Worm (Caenorhabditis elegans): ENCODE data around the gene gtf-2E1.

DNA sequence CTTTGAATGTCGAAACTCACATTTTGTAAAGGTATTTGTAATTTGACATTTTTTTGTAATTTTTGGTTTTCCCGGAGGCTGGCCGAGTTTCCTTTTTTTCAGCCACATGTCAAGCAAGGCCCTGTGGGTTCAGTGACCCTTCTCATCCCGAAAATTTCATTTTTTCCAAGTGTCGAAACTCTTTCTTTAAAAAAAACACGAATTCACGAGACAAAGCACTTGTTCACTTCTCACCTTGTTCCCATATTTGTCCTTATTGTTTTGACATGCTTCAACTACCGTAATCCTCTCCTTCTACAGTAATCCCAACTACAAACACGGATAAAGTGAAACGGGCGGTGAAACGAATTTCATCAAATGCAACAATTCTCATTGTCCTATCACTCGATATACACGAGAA lies 20.2 kb downstream of the gtf-2E1 start, which contains the start of gene lhfp-4:
- TF ChIP-seq skn-1 (tag; optimal IDR thresholded peaks at IDR 0.05) (no peak), pha-4 (tag; optimal IDR thresholded peaks at IDR 0.05) (no peak), fkh-10 (GFP tag; optimal IDR thresholded peaks at IDR 0.05) (no peak), mdl-1 (tag; optimal IDR thresholded peaks at IDR 0.05) (no peak), aly-2 (tag; optimal IDR thresholded peaks at IDR 0.05) (no peak)
